Fruit fly (Drosophila melanogaster): ENCODE data around the gene Shal.

DNA sequence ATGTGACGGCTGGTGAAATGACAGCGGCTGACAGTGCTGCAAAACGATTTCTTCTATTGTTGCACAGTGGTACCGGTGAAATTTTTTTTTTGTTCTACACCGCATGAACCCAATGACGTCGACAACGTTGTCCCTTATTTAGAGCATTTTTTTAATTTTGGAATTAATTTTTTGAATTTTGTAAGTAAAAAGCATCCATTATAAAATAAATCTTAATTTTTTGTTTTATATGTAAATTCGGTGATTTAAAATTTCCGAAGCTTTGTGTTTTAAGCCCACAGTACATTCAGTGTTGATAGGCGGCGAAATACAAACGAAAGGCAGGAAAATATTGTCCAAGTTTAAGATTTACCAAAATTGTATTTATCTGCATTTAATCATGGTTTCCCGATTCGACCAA, 27.8 kb upstream of the Shal start, which contains the start of the genes Lon and PIG-F:
- TF ChIP-seq tj (GFP tag; optimal IDR thresholded peaks at IDR 0.05): peak; percentile 89
- peak; percentile 86 for TF ChIP-seq cic (GFP tag; optimal IDR thresholded peaks at IDR 0.05)
- TF ChIP-seq CG5204 (GFP tag; optimal IDR thresholded peaks at IDR 0.05): peak; percentile 99
- no peak for TF ChIP-seq cnc (optimal IDR thresholded peaks at IDR 0.05)
- peak; percentile 96 for TF ChIP-seq CG14711 (tag; optimal IDR thresholded peaks at IDR 0.05)
